Worm (Caenorhabditis elegans) whole organism, young adult: ENCODE data around the gene tim-1.

Source experiments
- B0035.1 ChIP-seq: sonication (generic microtip); optimal IDR thresholded peaks from 2 replicates; lab custom pipeline; 2016; ENCODE audit warnings: missing genetic modification characterization, mild to moderate bottlenecking, missing compliant biosample characterization, missing genotype, missing genetic modification reagents
- D2030.7 ChIP-seq: fragments of 200-800 bp; sonication (Bioruptor generic); IDR thresholded peaks from 2 replicates; pipeline ENCODE4 v1.3.6; 2022; ENCODE audit warnings: missing genetic modification reagents, missing genetic modification characterization, missing compliant biosample characterization
- F22D6.2 ChIP-seq: sonication (generic microtip); optimal IDR thresholded peaks from 2 replicates; lab custom pipeline; 2016; ENCODE audit warnings: mild to moderate bottlenecking, missing genetic modification characterization, missing compliant biosample characterization
- F33H1.4 ChIP-seq: fragments of 200-800 bp; sonication (Bioruptor generic); IDR thresholded peaks from 2 replicates; pipeline ENCODE4 v1.3.6; 2022; ENCODE audit warnings: missing genetic modification reagents, missing genetic modification characterization, missing compliant biosample characterization
- F49E8.2 ChIP-seq: sonication (generic microtip); optimal IDR thresholded peaks from 3 replicates; lab custom pipeline; 2017; ENCODE audit warnings: missing genetic modification characterization, mild to moderate bottlenecking, missing compliant biosample characterization, antibody characterized with exemption, moderate library complexity; ENCODE audit not compliant: insufficient read depth
- K11D2.4 ChIP-seq: fragments of 200-800 bp; sonication (Bioruptor generic); IDR thresholded peaks from 2 replicates; pipeline ENCODE4 v1.3.6; 2022; ENCODE audit warnings: missing genetic modification reagents, missing genetic modification characterization, missing compliant biosample characterization
- K12H6.12 ChIP-seq: fragments of 200-800 bp; sonication (Bioruptor generic); optimal IDR thresholded peaks from 2 replicates; lab custom pipeline; 2018; ENCODE audit warnings: mild to moderate bottlenecking, missing genetic modification characterization, missing compliant biosample characterization
- T26A5.8 ChIP-seq: sonication (generic microtip); optimal IDR thresholded peaks from 2 replicates; lab custom pipeline; 2016; ENCODE audit warnings: missing genetic modification characterization, missing compliant biosample characterization
- Y53G8AR.9 ChIP-seq: fragments of 200-800 bp; sonication (Bioruptor generic); conservative IDR thresholded peaks from 2 replicates; pipeline ENCODE4 v1.3.6; 2022; ENCODE audit warnings: missing genetic modification reagents, missing genetic modification characterization, missing compliant biosample characterization
- Y79H2A.3 ChIP-seq: fragments of 200-800 bp; sonication (Bioruptor generic); conservative IDR thresholded peaks from 2 replicates; pipeline ENCODE4 v1.3.6; 2022; ENCODE audit warnings: missing genetic modification reagents, missing genetic modification characterization, missing compliant biosample characterization
- atf-7 ChIP-seq: sonication (generic microtip); optimal IDR thresholded peaks from 2 replicates; lab custom pipeline; 2017; ENCODE audit warnings: mild to moderate bottlenecking, missing genetic modification characterization, missing compliant biosample characterization
- athp-1 ChIP-seq: sonication (generic microtip); optimal IDR thresholded peaks from 2 replicates; lab custom pipeline; 2017; ENCODE audit warnings: mild to moderate bottlenecking, missing genetic modification characterization, missing compliant biosample characterization
- attf-3 ChIP-seq: fragments of 200-800 bp; sonication (Bioruptor generic); conservative IDR thresholded peaks from 2 replicates; pipeline ENCODE4 v1.3.6; 2022; ENCODE audit warnings: missing genetic modification reagents, missing genetic modification characterization, missing compliant biosample characterization
- attf-5 ChIP-seq: fragments of 200-800 bp; sonication (Bioruptor generic); optimal IDR thresholded peaks from 2 replicates; lab custom pipeline; 2018; ENCODE audit warnings: mild to moderate bottlenecking, missing genetic modification characterization, missing compliant biosample characterization
- bed-1 ChIP-seq: fragments of 200-800 bp; sonication (Bioruptor generic); IDR thresholded peaks from 2 replicates; pipeline ENCODE4 v1.3.6; 2022; ENCODE audit warnings: missing genetic modification reagents, missing genetic modification characterization, missing compliant biosample characterization
- ceh-100 ChIP-seq: fragments of 200-800 bp; sonication (Bioruptor generic); IDR thresholded peaks from 2 replicates; pipeline ENCODE4 v1.3.6; 2022; ENCODE audit warnings: missing genetic modification reagents, missing genetic modification characterization, missing compliant biosample characterization
- ceh-27 ChIP-seq: fragments of 200-800 bp; sonication (Bioruptor generic); optimal IDR thresholded peaks from 2 replicates; lab custom pipeline; 2018; ENCODE audit warnings: mild to moderate bottlenecking, missing genetic modification characterization, moderate library complexity, missing compliant biosample characterization
- ceh-91 ChIP-seq: fragments of 200-800 bp; sonication (Bioruptor generic); IDR thresholded peaks from 2 replicates; pipeline ENCODE4 v1.3.6; 2022; ENCODE audit warnings: missing genetic modification reagents, missing genetic modification characterization, missing compliant biosample characterization
- dox-1 ChIP-seq: fragments of 200-800 bp; sonication (Bioruptor generic); IDR thresholded peaks from 2 replicates; pipeline ENCODE4 v1.3.6; 2022; ENCODE audit warnings: missing genetic modification reagents, missing genetic modification characterization, missing compliant biosample characterization
- gei-17 ChIP-seq: fragments of 200-800 bp; sonication (Bioruptor generic); optimal IDR thresholded peaks from 2 replicates; lab custom pipeline; 2018; ENCODE audit warnings: mild to moderate bottlenecking, missing genetic modification characterization, missing compliant biosample characterization
- hmg-1.2 ChIP-seq: fragments of 200-800 bp; sonication (Bioruptor generic); IDR thresholded peaks from 2 replicates; pipeline ENCODE4 v1.3.6; 2022; ENCODE audit warnings: missing genetic modification reagents, missing genetic modification characterization, missing compliant biosample characterization
- hmg-20 ChIP-seq: fragments of 200-800 bp; sonication (Bioruptor generic); IDR thresholded peaks from 2 replicates; pipeline ENCODE4 v1.3.6; 2022; ENCODE audit warnings: missing genetic modification reagents, missing genetic modification characterization, missing compliant biosample characterization
- lag-1 ChIP-seq: fragments of 200-800 bp; sonication (Bioruptor generic); IDR thresholded peaks from 2 replicates; pipeline ENCODE4 v1.3.6; 2022; ENCODE audit warnings: missing genetic modification reagents, missing genetic modification characterization, missing compliant biosample characterization
- lin-35 ChIP-seq, 3 experiments: fragments of 150-350 bp in 2 of 3; sonication (generic microtip) in 1 of 3; optimal IDR thresholded peaks; 2 replicates each; lab custom pipeline; 2014 to 2018; ENCODE audit warnings: missing biosample characterization in 3 of 3, missing genetic modification characterization in 3 of 3, missing genetic modification reagents in 3 of 3
- lin-54 ChIP-seq: fragments of 200-800 bp; sonication (Bioruptor generic); optimal IDR thresholded peaks from 2 replicates; lab custom pipeline; 2018; ENCODE audit warnings: mild to moderate bottlenecking, missing genetic modification characterization, missing compliant biosample characterization
- lir-1 ChIP-seq: fragments of 200-800 bp; sonication (Bioruptor generic); conservative IDR thresholded peaks from 2 replicates; pipeline ENCODE4 v1.3.6; 2022; ENCODE audit warnings: missing genetic modification reagents, missing genetic modification characterization, missing compliant biosample characterization
- lsl-1 ChIP-seq: fragments of 200-800 bp; sonication (Bioruptor generic); optimal IDR thresholded peaks from 2 replicates; lab custom pipeline; 2018; ENCODE audit warnings: mild to moderate bottlenecking, missing genetic modification characterization, moderate library complexity, missing compliant biosample characterization
- madf-10 ChIP-seq: sonication (generic microtip); optimal IDR thresholded peaks from 2 replicates; lab custom pipeline; 2016; ENCODE audit warnings: mild to moderate bottlenecking, missing genetic modification characterization, missing compliant biosample characterization
- madf-3 ChIP-seq: fragments of 200-800 bp; sonication (Bioruptor generic); IDR thresholded peaks from 2 replicates; pipeline ENCODE4 v1.3.6; 2022; ENCODE audit warnings: missing genetic modification reagents, missing genetic modification characterization, missing compliant biosample characterization
- madf-6 ChIP-seq: fragments of 200-800 bp; sonication (Bioruptor generic); IDR thresholded peaks from 2 replicates; pipeline ENCODE4 v1.3.6; 2022; ENCODE audit warnings: missing genetic modification reagents, missing genetic modification characterization, missing compliant biosample characterization
- mcd-1 ChIP-seq: fragments of 200-800 bp; sonication (Bioruptor generic); IDR thresholded peaks from 2 replicates; pipeline ENCODE4 v1.3.6; 2022; ENCODE audit warnings: missing genetic modification reagents, missing genetic modification characterization, missing compliant biosample characterization
- nfyb-1 ChIP-seq: fragments of 200-800 bp; sonication (Bioruptor generic); IDR thresholded peaks from 2 replicates; pipeline ENCODE4 v1.3.6; 2022; ENCODE audit warnings: missing genetic modification reagents, missing genetic modification characterization, missing compliant biosample characterization
- nhr-27 ChIP-seq: fragments of 200-800 bp; sonication (Bioruptor generic); optimal IDR thresholded peaks from 2 replicates; lab custom pipeline; 2018; ENCODE audit warnings: mild to moderate bottlenecking, missing genetic modification characterization, moderate library complexity, missing compliant biosample characterization
- pbrm-1 ChIP-seq: fragments of 200-800 bp; sonication (Bioruptor generic); IDR thresholded peaks from 2 replicates; pipeline ENCODE4 v1.3.6; 2022; ENCODE audit warnings: missing genetic modification reagents, missing genetic modification characterization, missing compliant biosample characterization
- rcor-1 ChIP-seq: fragments of 200-800 bp; sonication (Bioruptor generic); IDR thresholded peaks from 2 replicates; pipeline ENCODE4 v1.3.6; 2022; ENCODE audit warnings: missing genetic modification reagents, missing genetic modification characterization, missing compliant biosample characterization
- rec-8 ChIP-seq, 2 experiments: sonication (generic microtip); optimal IDR thresholded peaks; 2 replicates each; lab custom pipeline; 2016; ENCODE audit warnings: mild to moderate bottlenecking in 2 of 2, missing genetic modification characterization in 2 of 2, missing genetic modification reagents in 2 of 2, missing genotype in 2 of 2, missing biosample characterization in 1 of 2, missing compliant biosample characterization in 1 of 2, moderate library complexity in 1 of 2
- sea-2 ChIP-seq: fragments of 200-800 bp; sonication (Bioruptor generic); IDR thresholded peaks from 2 replicates; pipeline ENCODE4 v1.3.6; 2022; ENCODE audit warnings: missing genetic modification characterization, missing compliant biosample characterization
- snpc-1.3 ChIP-seq: sonication (generic microtip); optimal IDR thresholded peaks from 2 replicates; lab custom pipeline; 2017; ENCODE audit warnings: missing genetic modification characterization, mild to moderate bottlenecking, missing compliant biosample characterization, antibody characterized with exemption, moderate library complexity, missing genotype, missing genetic modification reagents; ENCODE audit not compliant: insufficient read depth
- snpc-3.4 ChIP-seq: sonication (generic microtip); optimal IDR thresholded peaks from 2 replicates; lab custom pipeline; 2017; ENCODE audit warnings: missing genetic modification characterization, mild to moderate bottlenecking, missing compliant biosample characterization, antibody characterized with exemption, moderate library complexity, missing genotype, missing genetic modification reagents
- snpc-4 ChIP-seq, 5 experiments: fragments of 150-350 bp in 1 of 5; sonication (generic microtip) in 4 of 5; optimal IDR thresholded peaks; 2 replicates each; lab custom pipeline; 2014 to 2018; ENCODE audit warnings: missing genetic modification characterization in 5 of 5, missing biosample characterization in 3 of 5, antibody characterized with exemption in 2 of 5, mild to moderate bottlenecking in 2 of 5, missing compliant biosample characterization in 2 of 5, missing genotype in 2 of 5, moderate library complexity in 2 of 5, missing genetic modification reagents in 1 of 5
- sptf-2 ChIP-seq: fragments of 200-800 bp; sonication (Bioruptor generic); optimal IDR thresholded peaks from 2 replicates; lab custom pipeline; 2018; ENCODE audit warnings: mild to moderate bottlenecking, missing genetic modification characterization, missing compliant biosample characterization
- tbp1 ChIP-seq: fragments of 200-800 bp; sonication (Bioruptor generic); optimal IDR thresholded peaks from 2 replicates; lab custom pipeline; 2018; ENCODE audit warnings: mild to moderate bottlenecking, missing genetic modification characterization, missing compliant biosample characterization
- unc-130 ChIP-seq: sonication (generic microtip); optimal IDR thresholded peaks from 2 replicates; lab custom pipeline; 2016; ENCODE audit warnings: missing genetic modification reagents, missing genetic modification characterization, missing compliant biosample characterization
- xnd-1 ChIP-seq: sonication (generic microtip); optimal IDR thresholded peaks from 2 replicates; lab custom pipeline; 2016; ENCODE audit warnings: missing genotype, missing genetic modification reagents, missing genetic modification characterization, missing compliant biosample characterization

Gene tim-1

DNA sequence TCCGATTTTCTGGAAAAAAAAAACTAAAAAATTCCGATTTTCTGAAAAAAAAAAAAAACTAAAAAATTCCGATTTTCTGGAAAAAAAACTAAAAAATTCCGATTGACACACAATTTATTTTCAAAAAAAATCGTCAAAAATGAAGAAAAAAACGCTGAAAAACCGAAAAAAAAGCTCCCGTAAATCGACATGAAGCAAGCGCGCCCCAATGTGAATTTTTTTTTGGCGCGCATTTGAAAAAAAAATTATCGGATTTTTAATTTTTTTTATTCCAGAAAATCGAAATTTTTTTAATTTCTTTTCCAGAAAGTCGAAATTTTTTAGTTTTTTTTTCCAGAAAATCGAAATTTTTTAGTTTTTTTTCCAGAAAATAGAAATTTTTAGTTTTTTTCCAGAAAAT, 28.8 kb upstream of the tim-1 start:
- TF ChIP-seq Y79H2A.3 (no peak), lin-35 (GFP tag; optimal IDR thresholded peaks at IDR 0.05; lab: Kevin White, UChicago) (peak in 1 of 3 experiments; percentile 77), mcd-1 (GFP tag; lab: Robert Waterston, UW) (peak; percentile 78), lin-54 (GFP tag; lab: Kevin White, UChicago) (peak; percentile 51), sptf-2 (GFP tag; lab: Kevin White, UChicago) (no peak)

DNA sequence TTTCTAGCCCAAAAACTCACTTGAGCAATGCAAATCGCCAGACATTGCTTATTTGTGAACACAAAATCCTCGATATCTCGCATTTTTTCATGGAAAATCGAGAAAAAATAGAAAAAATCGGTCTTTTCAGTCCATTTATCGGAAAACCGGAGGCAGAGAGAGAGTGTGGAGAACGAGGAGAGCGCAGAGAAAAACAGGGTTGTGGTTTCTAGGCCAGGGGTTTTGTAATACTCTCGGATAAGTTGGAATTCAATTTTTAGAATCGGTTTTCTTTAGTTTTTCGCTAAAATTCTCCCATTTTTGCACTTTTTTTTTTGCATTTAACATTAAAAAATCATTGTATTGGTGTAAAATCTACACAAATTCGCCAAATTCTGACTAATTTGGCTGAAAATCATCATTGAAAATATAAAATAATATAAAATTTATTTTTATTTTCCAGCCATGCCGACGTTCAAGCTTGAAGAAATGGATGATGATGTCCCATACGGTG, 23.7 kb upstream of the tim-1 start, which contains the start of the genes Y75B8A.24 and Y75B8A.25:
TSS of gene Y75B8A.24 (minus strand) at position 155 of the 493 bp plus-strand sequence.
TSS of gene Y75B8A.25 (plus strand) at position 443 of the 493 bp plus-strand sequence.
- TF ChIP-seq K11D2.4 (GFP tag; lab: Robert Waterston, UW) (peak; percentile 64; the same call in 1 of the 2 replicates), bed-1 (GFP tag; lab: Robert Waterston, UW) (no peak), madf-6 (GFP tag; lab: Robert Waterston, UW) (peak; percentile 78), K12H6.12 (tag; lab: Kevin White, UChicago) (no peak), Y53G8AR.9 (0 out of 2 replicates have a peak, but pooled peaks have one; percentile 37), xnd-1 (tag; lab: Kevin White, UChicago) (peak; percentile 25), F22D6.2 (tag; lab: Kevin White, UChicago) (no peak), attf-3 (peak; percentile 22; the same call in 1 of the 2 replicates), attf-5 (GFP tag; lab: Kevin White, UChicago) (peak; percentile 9), B0035.1 (tag; lab: Kevin White, UChicago) (no peak), ceh-27 (peak; percentile 38), madf-10 (tag; lab: Kevin White, UChicago) (peak; percentile 44), D2030.7 (GFP tag; lab: Robert Waterston, UW) (peak; percentile 54; the same call in 1 of the 2 replicates), nfyb-1 (peak; percentile 74), rcor-1 (GFP tag; lab: Robert Waterston, UW) (peak; percentile 66), T26A5.8 (tag; lab: Kevin White, UChicago) (no peak), gei-17 (GFP tag; lab: Kevin White, UChicago) (no peak), ceh-100 (GFP tag; lab: Robert Waterston, UW) (peak; percentile 42; the same call in 1 of the 2 replicates), lsl-1 (GFP tag; lab: Kevin White, UChicago) (peak; percentile 39), hmg-1.2 (peak; percentile 98), snpc-3.4 (tag; lab: Kevin White, UChicago) (peak; percentile 26), nhr-27 (tag; lab: Kevin White, UChicago) (no peak), lin-35 (GFP tag; optimal IDR thresholded peaks at IDR 0.05; lab: Kevin White, UChicago) (peak in 1 of 3 experiments; percentile 79), F33H1.4 (peak; percentile 56), hmg-20 (0 out of 2 replicates have a peak, but pooled peaks have one; percentile 28), athp-1 (tag; lab: Kevin White, UChicago) (no peak), sea-2 (GFP tag; lab: Robert Waterston, UW) (no peak), snpc-1.3 (tag; lab: Kevin White, UChicago) (peak; percentile 6), lin-54 (GFP tag; lab: Kevin White, UChicago) (peak; percentile 69), rec-8 (tag; optimal IDR thresholded peaks at IDR 0.05; lab: Kevin White, UChicago) (no peak), tbp1 (GFP tag; lab: Kevin White, UChicago) (peak; percentile 39), atf-7 (tag; lab: Kevin White, UChicago) (no peak), mcd-1 (GFP tag; lab: Robert Waterston, UW) (peak; percentile 81), madf-3 (0 out of 2 replicates have a peak, but pooled peaks have one; percentile 62), F49E8.2 (peak; percentile 23), snpc-4 (GFP tag; optimal IDR thresholded peaks at IDR 0.05; lab: Kevin White, UChicago) (peak; percentile 20), snpc-4 (tag; optimal IDR thresholded peaks at IDR 0.05; lab: Kevin White, UChicago) (peak in 3 of 4 experiments; percentile 3 to 51 (median 47)), ceh-91 (GFP tag; lab: Robert Waterston, UW) (peak; percentile 53), pbrm-1 (GFP tag; lab: Robert Waterston, UW) (peak; percentile 71; the same call in 1 of the 2 replicates), lir-1 (GFP tag; lab: Robert Waterston, UW) (0 out of 2 replicates have a peak, but pooled peaks have one; percentile 12), dox-1 (peak; percentile 70), lag-1 (GFP tag; lab: Robert Waterston, UW) (no peak), unc-130 (GFP tag; lab: Kevin White, UChicago) (peak; percentile 66)
